Worm (Caenorhabditis elegans): ENCODE measurements around the gene chil-11.

Gene chil-11

DNA sequence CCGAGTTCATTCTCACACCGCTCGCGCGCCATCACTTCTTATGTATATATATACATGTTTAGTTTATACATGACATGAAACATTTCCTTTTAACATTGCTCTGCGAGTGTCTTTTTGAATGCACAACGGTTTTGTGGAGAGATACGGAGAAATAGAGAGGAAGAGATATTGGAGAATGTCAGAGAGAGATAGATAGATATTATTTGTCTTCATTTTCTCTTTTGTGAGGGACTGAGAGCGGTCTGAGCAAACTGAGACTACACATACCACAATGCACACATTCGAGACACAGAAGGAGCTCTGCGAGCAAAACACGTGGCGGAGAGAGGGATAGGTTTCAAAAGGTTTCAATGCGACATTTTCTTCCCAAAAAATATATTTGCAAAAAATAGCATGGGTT lies 12.1 kb downstream of the chil-11 start (continued):
- no peak for TF ChIP-seq elt-3 (tag; optimal IDR thresholded peaks at IDR 0.05)
- no peak for TF ChIP-seq nhr-90 (tag; optimal IDR thresholded peaks at IDR 0.05; ENCODE audit: poor library complexity)
- TF ChIP-seq nhr-85 (tag), result no peak
- TF ChIP-seq mab-9 (GFP tag; IDR thresholded peaks at IDR 0.05), result no peak
- TF ChIP-seq egl-13 (tag; optimal IDR thresholded peaks at IDR 0.05), result peak; percentile 15
- TF ChIP-seq snu-23 (GFP tag; optimal IDR thresholded peaks at IDR 0.05), result no peak
- no peak for TF ChIP-seq tlp-1 (tag; optimal IDR thresholded peaks at IDR 0.05)
- TF ChIP-seq snpc-4 (tag; optimal IDR thresholded peaks at IDR 0.05), result no peak
- TF ChIP-seq hlh-17 (GFP tag; optimal IDR thresholded peaks at IDR 0.05; ENCODE audit: borderline replicate concordance), result no peak
- no peak for TF ChIP-seq lin-15B (tag; optimal IDR thresholded peaks at IDR 0.05)
- no peak for TF ChIP-seq mef-2 (tag; optimal IDR thresholded peaks at IDR 0.05)
- peak; percentile 32 for TF ChIP-seq xbp-1 (tag; optimal IDR thresholded peaks at IDR 0.05)
- TF ChIP-seq pax-3 (tag; optimal IDR thresholded peaks at IDR 0.05), result no peak
- peak; percentile 26 for TF ChIP-seq fos-1 (tag; optimal IDR thresholded peaks at IDR 0.05)
- TF ChIP-seq skn-1 (tag; optimal IDR thresholded peaks at IDR 0.05), result no peak
- no peak for TF ChIP-seq ztf-4 (tag; optimal IDR thresholded peaks at IDR 0.05)
- peak in 2 of 3 experiments; percentile 19 to 60 for TF ChIP-seq ceh-82 (tag; optimal IDR thresholded peaks at IDR 0.05)
- peak; percentile 35 for TF ChIP-seq mep-1 (tag; optimal IDR thresholded peaks at IDR 0.05)
- no peak for TF ChIP-seq fkh-8 (tag; optimal IDR thresholded peaks at IDR 0.05)
- peak; percentile 15 to 23 for TF ChIP-seq efl-1 (optimal IDR thresholded peaks at IDR 0.05)
- TF ChIP-seq efl-1 (GFP tag; optimal IDR thresholded peaks at IDR 0.05 in 1 of 2), result peak in 1 of 2 experiments; percentile 83
- no peak for TF ChIP-seq hlh-4 (tag; optimal IDR thresholded peaks at IDR 0.05)
- peak; percentile 6 for TF ChIP-seq rnt-1 (tag; optimal IDR thresholded peaks at IDR 0.05)
- no peak for TF ChIP-seq zag-1 (tag; optimal IDR thresholded peaks at IDR 0.05)
- no peak for TF ChIP-seq nhr-47 (tag; optimal IDR thresholded peaks at IDR 0.05)
- TF ChIP-seq ceh-63 (GFP tag; optimal IDR thresholded peaks at IDR 0.05), result no peak
- TF ChIP-seq C04F5.9 (tag; optimal IDR thresholded peaks at IDR 0.05), result no peak
- no peak for TF ChIP-seq zip-4 (GFP tag; optimal IDR thresholded peaks at IDR 0.05)
- no peak for TF ChIP-seq nhr-84 (tag; optimal IDR thresholded peaks at IDR 0.05)
- no peak for TF ChIP-seq aly-2 (tag; optimal IDR thresholded peaks at IDR 0.05)
- no peak for TF ChIP-seq irx-1 (tag; optimal IDR thresholded peaks at IDR 0.05)
- peak; percentile 70 for TF ChIP-seq tbx-2 (tag; optimal IDR thresholded peaks at IDR 0.05)
- TF ChIP-seq nhr-20 (tag; optimal IDR thresholded peaks at IDR 0.05), result peak; percentile 42
- TF ChIP-seq nhr-11 (tag; optimal IDR thresholded peaks at IDR 0.05), result no peak
- TF ChIP-seq lir-3 (tag; optimal IDR thresholded peaks at IDR 0.05; ENCODE audit: poor library complexity), result no peak
- TF ChIP-seq lin-35 (GFP tag; optimal IDR thresholded peaks at IDR 0.05), result no peak
- no peak for TF ChIP-seq efl-3 (GFP tag; optimal IDR thresholded peaks at IDR 0.05)
- TF ChIP-seq sox-4 (tag; optimal IDR thresholded peaks at IDR 0.05), result no peak
- no peak for TF ChIP-seq ztf-11 (tag; optimal IDR thresholded peaks at IDR 0.05)
- TF ChIP-seq nhr-77 (tag; optimal IDR thresholded peaks at IDR 0.05), result peak; percentile 80
- TF ChIP-seq fkh-4 (tag; optimal IDR thresholded peaks at IDR 0.05; ENCODE audit: borderline replicate concordance), result no peak
- no peak for TF ChIP-seq vab-15 (tag; optimal IDR thresholded peaks at IDR 0.05)
- TF ChIP-seq ceh-90 (tag; optimal IDR thresholded peaks at IDR 0.05), result no peak
- no peak for TF ChIP-seq F16B12.6 (tag; optimal IDR thresholded peaks at IDR 0.05)
- no peak for TF ChIP-seq ama-1 (optimal IDR thresholded peaks at IDR 0.05)
- TF ChIP-seq ceh-88 (GFP tag; IDR thresholded peaks at IDR 0.05), result no peak
- TF ChIP-seq jun-1 (tag; optimal IDR thresholded peaks at IDR 0.05), result no peak
- no peak for TF ChIP-seq blmp-1 (tag; optimal IDR thresholded peaks at IDR 0.05)
- TF ChIP-seq nhr-12 (tag; optimal IDR thresholded peaks at IDR 0.05), result no peak
- TF ChIP-seq C34B4.2 (tag; optimal IDR thresholded peaks at IDR 0.05), result no peak
- TF ChIP-seq pqm-1 (tag; optimal IDR thresholded peaks at IDR 0.05), result no peak
